Fruit fly (Drosophila melanogaster): Measurements from ENCODE around the gene crq.

Gene crq

dm6 chr2L:428380-428989, 24.3 kb downstream of the crq start:
- TF ChIP-seq sage (GFP tag; optimal IDR thresholded peaks at IDR 0.05) (no peak), dmrt93B (GFP tag; optimal IDR thresholded peaks at IDR 0.05) (no peak), woc (GFP tag; optimal IDR thresholded peaks at IDR 0.05) (no peak), Vsx2 (GFP tag; optimal IDR thresholded peaks at IDR 0.05; ENCODE audit: partially characterized antibody) (no peak), CG9705 (GFP tag; optimal IDR thresholded peaks at IDR 0.05) (no peak), Mio (GFP tag; optimal IDR thresholded peaks at IDR 0.05) (no peak), Jra (GFP tag; optimal IDR thresholded peaks at IDR 0.05) (no peak), usp (GFP tag; optimal IDR thresholded peaks at IDR 0.05) (no peak), Hnf4 (GFP tag; optimal IDR thresholded peaks at IDR 0.05) (no peak), Myc (optimal IDR thresholded peaks at IDR 0.05) (no peak), br (GFP tag; optimal IDR thresholded peaks at IDR 0.05) (no peak), Sp1 (GFP tag; optimal IDR thresholded peaks at IDR 0.05) (no peak), Dif (GFP tag; optimal IDR thresholded peaks at IDR 0.05; ENCODE audit: partially characterized antibody) (no peak), Dfd (GFP tag; optimal IDR thresholded peaks at IDR 0.05) (no peak), rgr (GFP tag; optimal IDR thresholded peaks at IDR 0.05) (no peak), pan (optimal IDR thresholded peaks at IDR 0.05) (no peak)

dm6 chr2L:427338-428234, 25.2 kb downstream of the crq start:
- TF ChIP-seq GATAd (GFP tag; optimal IDR thresholded peaks at IDR 0.05) (no peak), brk (GFP tag; optimal IDR thresholded peaks at IDR 0.05) (peak; percentile 92), h (GFP tag; optimal IDR thresholded peaks at IDR 0.05) (peak; percentile 94), rgr (GFP tag; optimal IDR thresholded peaks at IDR 0.05) (peak; percentile 93), lola (GFP tag; optimal IDR thresholded peaks at IDR 0.05) (no peak), Rel (GFP tag; optimal IDR thresholded peaks at IDR 0.05) (peak; percentile 68), Rel (tag; optimal IDR thresholded peaks at IDR 0.05) (peak; percentile 30), Hr83 (GFP tag; optimal IDR thresholded peaks at IDR 0.05; ENCODE audit: poor library complexity, severe bottlenecking) (peak; percentile 4), woc (GFP tag; optimal IDR thresholded peaks at IDR 0.05) (peak; percentile 95), dmrt93B (GFP tag; optimal IDR thresholded peaks at IDR 0.05) (peak; percentile 85), sv (GFP tag; optimal IDR thresholded peaks at IDR 0.05) (no peak), Myc (optimal IDR thresholded peaks at IDR 0.05) (no peak), jim (GFP tag; optimal IDR thresholded peaks at IDR 0.05) (no peak), psq (GFP tag; optimal IDR thresholded peaks at IDR 0.05) (peak; percentile 96), ey (GFP tag; optimal IDR thresholded peaks at IDR 0.05) (peak; percentile 95), CG9705 (GFP tag; optimal IDR thresholded peaks at IDR 0.05) (peak; percentile 86), Sp1 (GFP tag; optimal IDR thresholded peaks at IDR 0.05) (peak; percentile 94), dl (GFP tag; optimal IDR thresholded peaks at IDR 0.05; ENCODE audit: insufficient read depth in 1 of 2, partially characterized antibody in 2 of 2) (no peak), usp (GFP tag; optimal IDR thresholded peaks at IDR 0.05) (no peak), Dfd (GFP tag; optimal IDR thresholded peaks at IDR 0.05) (no peak), Jra (GFP tag; optimal IDR thresholded peaks at IDR 0.05) (peak; percentile 90), sage (GFP tag; optimal IDR thresholded peaks at IDR 0.05) (peak; percentile 92), Hnf4 (GFP tag; optimal IDR thresholded peaks at IDR 0.05) (peak; percentile 96), Mio (GFP tag; optimal IDR thresholded peaks at IDR 0.05) (peak; percentile 64), CrebA (GFP tag; optimal IDR thresholded peaks at IDR 0.05; ENCODE audit: borderline replicate concordance) (no peak), Hr78 (GFP tag; optimal IDR thresholded peaks at IDR 0.05) (no peak), dsf (GFP tag; optimal IDR thresholded peaks at IDR 0.05; ENCODE audit: borderline replicate concordance) (peak; percentile 72), pan (optimal IDR thresholded peaks at IDR 0.05) (no peak), tai (GFP tag; optimal IDR thresholded peaks at IDR 0.05) (no peak), fru (GFP tag; optimal IDR thresholded peaks at IDR 0.05) (peak; percentile 95), OdsH (GFP tag; optimal IDR thresholded peaks at IDR 0.05) (peak; percentile 96), CG32264 (GFP tag; optimal IDR thresholded peaks at IDR 0.05) (peak; percentile 77), foxo (GFP tag; optimal IDR thresholded peaks at IDR 0.05) (peak; percentile 74 to 95), HLH106 (tag; optimal IDR thresholded peaks at IDR 0.05) (peak; percentile 81), br (GFP tag; optimal IDR thresholded peaks at IDR 0.05) (peak; percentile 97), Abd-B (GFP tag; optimal IDR thresholded peaks at IDR 0.05) (no peak), Dif (GFP tag; optimal IDR thresholded peaks at IDR 0.05; ENCODE audit: partially characterized antibody) (no peak), Vsx2 (GFP tag; optimal IDR thresholded peaks at IDR 0.05; ENCODE audit: partially characterized antibody) (no peak), N (GFP tag; optimal IDR thresholded peaks at IDR 0.05) (no peak)

All from whole organism, wandering third instar larva.